Worm (Caenorhabditis elegans): Measurements from ENCODE around the gene K09F6.9.

DNA sequence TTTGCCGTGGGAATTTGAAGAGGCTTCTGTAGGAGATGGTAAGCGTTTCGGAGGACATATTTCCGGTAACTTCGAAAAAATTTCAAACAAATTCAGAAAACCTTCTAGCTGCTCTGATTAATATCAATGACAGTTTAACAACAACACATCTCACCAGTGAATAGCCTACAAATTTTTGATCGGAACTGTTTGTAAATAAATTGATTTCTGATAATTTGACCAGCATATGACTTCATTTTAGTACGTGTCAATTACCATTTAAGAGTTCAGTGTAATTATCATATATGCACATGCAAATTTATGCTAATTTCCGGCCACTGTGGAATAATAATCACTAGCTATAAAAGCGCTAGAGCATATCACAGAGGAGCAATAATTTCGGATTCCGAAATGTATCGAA lies 42.5 kb upstream of the K09F6.9 start, which contains the start of gene ZK1240.11:
- no peak for TF ChIP-seq lin-39 (tag; optimal IDR thresholded peaks at IDR 0.05)
- TF ChIP-seq nhr-23 (tag; optimal IDR thresholded peaks at IDR 0.05): no peak
- no peak for TF ChIP-seq R02D3.7 (tag; optimal IDR thresholded peaks at IDR 0.05)
- no peak for TF ChIP-seq nhr-6 (tag; optimal IDR thresholded peaks at IDR 0.05)
- TF ChIP-seq ama-1 (optimal IDR thresholded peaks at IDR 0.05): no peak
- TF ChIP-seq mdl-1 (tag; optimal IDR thresholded peaks at IDR 0.05): no peak
- TF ChIP-seq ztf-11 (tag; optimal IDR thresholded peaks at IDR 0.05): no peak
- TF ChIP-seq nhr-77 (tag; optimal IDR thresholded peaks at IDR 0.05): no peak
- no peak for TF ChIP-seq Y55F3AM.14 (GFP tag; optimal IDR thresholded peaks at IDR 0.05)
- no peak for TF ChIP-seq egl-27 (tag; optimal IDR thresholded peaks at IDR 0.05)
- TF ChIP-seq unc-62 (GFP tag; optimal IDR thresholded peaks at IDR 0.05): no peak
- TF ChIP-seq zag-1 (tag; optimal IDR thresholded peaks at IDR 0.05): no peak
- no peak for TF ChIP-seq nhr-237 (tag; optimal IDR thresholded peaks at IDR 0.05)
